Worm (Caenorhabditis elegans) whole organism, L4/young adult: Measurements from ENCODE around the gene acs-6.

Experiments used
- dao-5 ChIP-seq: sonication (generic microtip); optimal IDR thresholded peaks from 2 replicates; lab custom pipeline; 2016; ENCODE audit warnings: missing genotype, missing genetic modification characterization, moderate library complexity, missing compliant biosample characterization
- him-1 ChIP-seq: sonication (generic microtip); optimal IDR thresholded peaks from 2 replicates; lab custom pipeline; 2016; ENCODE audit warnings: missing genotype, missing genetic modification reagents, missing genetic modification characterization, missing compliant biosample characterization

DNA sequence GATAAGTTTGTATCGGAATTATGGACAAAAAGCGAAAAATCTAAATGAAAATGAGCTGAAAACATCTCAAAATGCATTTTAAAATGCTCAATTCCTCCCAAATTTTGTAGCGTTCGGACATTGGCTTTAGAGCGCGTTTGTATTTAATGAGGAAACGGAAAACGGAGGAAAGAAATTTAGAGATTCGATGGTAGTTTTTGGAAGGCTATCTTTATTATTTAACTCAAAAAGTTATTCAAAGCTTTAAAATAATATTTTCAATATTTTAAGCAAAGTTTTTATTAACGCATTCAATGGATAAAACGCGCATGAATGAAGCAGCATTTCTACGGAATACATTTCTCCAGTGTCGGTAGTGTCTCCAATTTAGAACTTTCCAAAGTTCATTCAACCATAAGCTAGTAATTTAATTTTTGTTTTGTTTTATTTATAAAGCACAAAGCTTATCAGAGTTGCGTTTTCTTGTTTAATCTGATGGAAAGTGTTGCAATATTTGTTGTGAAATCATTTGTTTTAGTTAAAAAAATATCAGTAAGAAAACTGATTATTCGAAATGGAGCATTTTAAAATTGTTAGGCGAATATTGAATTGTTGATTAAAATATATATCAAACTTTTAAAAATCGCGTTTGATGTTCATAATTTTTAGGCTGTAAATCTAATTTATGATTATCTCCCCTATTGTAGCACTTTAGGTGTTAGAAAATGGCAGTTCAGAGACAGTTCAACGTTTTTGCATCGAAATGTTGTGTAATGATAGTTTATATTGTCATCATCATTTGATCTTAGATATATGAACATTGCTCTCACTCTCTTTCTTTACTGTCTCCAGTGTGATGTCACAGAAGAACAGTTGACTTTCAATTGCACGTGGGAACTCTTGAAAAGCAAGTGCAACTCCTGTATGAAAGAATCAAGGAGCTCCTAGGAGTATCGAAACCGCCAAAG, 11.0 kb downstream of the acs-6 start:
- TF ChIP-seq him-1 (tag; lab: Kevin White, UChicago) (peak; percentile 11), dao-5 (tag; lab: Kevin White, UChicago) (no peak)
